Fruit fly (Drosophila melanogaster) whole organism, embryonic: Measurements from ENCODE around the gene CG31636.
A peak's percentile ranks its signal among the peaks of the same experiment; 100 is the strongest.

Experiments
- Ada2b ChIP-seq: fragments of 200-800 bp; sonication (Bioruptor generic); IDR thresholded peaks from 2 replicates; pipeline ENCODE4 v1.3.6; 2022; ENCODE audit warnings: missing biosample characterization, missing genetic modification characterization
- Atf6 ChIP-seq: fragments of 200-800 bp; sonication (Bioruptor generic); IDR thresholded peaks from 2 replicates; pipeline ENCODE4 v1.3.6; 2022; ENCODE audit warnings: missing biosample characterization, missing genetic modification characterization
- Awh ChIP-seq: fragments of 200-800 bp; sonication (Bioruptor generic); IDR thresholded peaks from 2 replicates; pipeline ENCODE4, ENCODE4 v1.3.6; 2022; ENCODE audit warnings: missing biosample characterization, missing genetic modification characterization
- BEAF-32 ChIP-seq: fragments of 200-800 bp; sonication (Bioruptor generic); optimal IDR thresholded peaks from 3 replicates; lab custom pipeline; 2017; ENCODE audit warnings: missing biosample characterization, missing genetic modification characterization, mild to moderate bottlenecking, moderate library complexity, missing genetic modification reagents
- Blimp-1 ChIP-seq: fragments of 200-800 bp; sonication (Bioruptor generic); optimal IDR thresholded peaks from 3 replicates; lab custom pipeline; 2018; ENCODE audit warnings: missing biosample characterization, missing genetic modification characterization, mild to moderate bottlenecking, moderate library complexity, missing genetic modification reagents
- CG10267 ChIP-seq: fragments of 200-800 bp; sonication (Bioruptor generic); optimal IDR thresholded peaks from 2 replicates; lab custom pipeline; 2018; ENCODE audit warnings: missing biosample characterization, mild to moderate bottlenecking, missing genetic modification characterization, moderate library complexity
- CG11723 ChIP-seq: fragments of 200-800 bp; sonication (Bioruptor generic); optimal IDR thresholded peaks from 2 replicates; lab custom pipeline; 2017; ENCODE audit warnings: missing biosample characterization, mild to moderate bottlenecking, missing genetic modification characterization
- CG12104 ChIP-seq: fragments of 200-800 bp; sonication (Bioruptor generic); optimal IDR thresholded peaks from 3 replicates; lab custom pipeline; 2016; ENCODE audit warnings: missing biosample characterization, missing genetic modification characterization
- CG13624 ChIP-seq: fragments of 200-800 bp; sonication (Bioruptor generic); optimal IDR thresholded peaks from 2 replicates; lab custom pipeline; 2016; ENCODE audit warnings: missing biosample characterization, missing genetic modification characterization
- CG13775 ChIP-seq: fragments of 200-800 bp; sonication (Bioruptor generic); optimal IDR thresholded peaks from 3 replicates; lab custom pipeline; 2017; ENCODE audit warnings: missing biosample characterization, mild to moderate bottlenecking, missing genetic modification characterization
- CG14667 ChIP-seq: fragments of 200-800 bp; sonication (Bioruptor generic); IDR thresholded peaks from 2 replicates; pipeline ENCODE4 v1.3.6; 2022; ENCODE audit warnings: missing biosample characterization, missing genetic modification characterization
- CG1603 ChIP-seq: fragments of 200-800 bp; sonication (Bioruptor generic); optimal IDR thresholded peaks from 2 replicates; lab custom pipeline; 2019; ENCODE audit warnings: missing biosample characterization, mild to moderate bottlenecking, missing genetic modification characterization, moderate library complexity
- CG17328 ChIP-seq: fragments of 200-800 bp; sonication (Bioruptor generic); IDR thresholded peaks from 2 replicates; pipeline ENCODE4 v1.3.6; 2022; ENCODE audit warnings: missing biosample characterization, missing genetic modification characterization
- CG2712 ChIP-seq: fragments of 200-800 bp; optimal IDR thresholded peaks from 3 replicates; lab custom pipeline; 2019; ENCODE audit warnings: missing biosample characterization, mild to moderate bottlenecking, missing genetic modification characterization, moderate library complexity
- CG32767 ChIP-seq: fragments of 200-800 bp; sonication (Bioruptor generic); IDR thresholded peaks from 2 replicates; pipeline ENCODE4 v1.3.6; 2022; ENCODE audit warnings: missing biosample characterization, missing genetic modification characterization
- CG43689 ChIP-seq: fragments of 200-800 bp; sonication (Bioruptor generic); IDR thresholded peaks from 2 replicates; pipeline ENCODE4 v1.3.6; 2022; ENCODE audit warnings: missing biosample characterization, missing genetic modification characterization
- CG6813 ChIP-seq: fragments of 200-800 bp; sonication (Bioruptor generic); optimal IDR thresholded peaks from 2 replicates; lab custom pipeline; 2017; ENCODE audit warnings: missing biosample characterization, missing genetic modification characterization, mild to moderate bottlenecking, moderate library complexity, missing genetic modification reagents
- CG7271 ChIP-seq: fragments of 200-800 bp; sonication (Bioruptor generic); optimal IDR thresholded peaks from 2 replicates; lab custom pipeline; 2018; ENCODE audit warnings: missing biosample characterization, mild to moderate bottlenecking, missing genetic modification characterization, moderate library complexity
- CG7556 ChIP-seq: fragments of 200-800 bp; sonication (Bioruptor generic); optimal IDR thresholded peaks from 2 replicates; lab custom pipeline; 2017; ENCODE audit warnings: missing biosample characterization, mild to moderate bottlenecking, missing genetic modification characterization
- CG7963 ChIP-seq: fragments of 200-800 bp; sonication (Bioruptor generic); IDR thresholded peaks from 3 replicates; pipeline ENCODE4 v1.3.6; 2022; ENCODE audit warnings: missing biosample characterization, missing genetic modification characterization; ENCODE audit not compliant: partially characterized antibody
- CG8281 ChIP-seq: fragments of 200-800 bp; sonication (Bioruptor generic); optimal IDR thresholded peaks from 2 replicates; lab custom pipeline; 2018; ENCODE audit warnings: missing biosample characterization, mild to moderate bottlenecking, missing genetic modification characterization, moderate library complexity
- CG8290 ChIP-seq, 3 experiments: fragments of 200-800 bp; sonication (Bioruptor generic); optimal IDR thresholded peaks; 2 replicates each; lab custom pipeline; 2016 to 2019; ENCODE audit warnings: missing biosample characterization in 3 of 3, missing genetic modification characterization in 3 of 3, mild to moderate bottlenecking in 2 of 3, moderate library complexity in 1 of 3
- CTCF ChIP-seq: fragments of 200-800 bp; sonication (Bioruptor generic); optimal IDR thresholded peaks from 2 replicates; lab custom pipeline; 2017; ENCODE audit warnings: missing biosample characterization, mild to moderate bottlenecking, missing genetic modification characterization, moderate library complexity
- Camta ChIP-seq: fragments of 200-800 bp; sonication (Bioruptor generic); optimal IDR thresholded peaks from 2 replicates; lab custom pipeline; 2016; ENCODE audit warnings: missing biosample characterization, missing genetic modification characterization
- Chrac-16 ChIP-seq: fragments of 200-800 bp; sonication (Bioruptor generic); optimal IDR thresholded peaks from 3 replicates; lab custom pipeline; 2016; ENCODE audit warnings: missing biosample characterization, missing genetic modification characterization
- CkIIα-i1 ChIP-seq: fragments of 200-800 bp; sonication (Bioruptor generic); IDR thresholded peaks from 2 replicates; pipeline ENCODE4 v1.3.6; 2022; ENCODE audit warnings: missing biosample characterization, missing genetic modification characterization
- Dip3 ChIP-seq: fragments of 200-800 bp; sonication (Bioruptor generic); optimal IDR thresholded peaks from 3 replicates; lab custom pipeline; 2016; ENCODE audit warnings: missing biosample characterization, missing genetic modification characterization
- Ets65A ChIP-seq: fragments of 200-800 bp; sonication (Bioruptor generic); peaks from one replicate; lab custom pipeline; 2016; ENCODE audit warnings: missing biosample characterization, missing genetic modification characterization
- Fer3 ChIP-seq: fragments of 200-800 bp; sonication (Bioruptor generic); optimal IDR thresholded peaks from 2 replicates; lab custom pipeline; 2018; ENCODE audit warnings: missing biosample characterization, mild to moderate bottlenecking, missing genetic modification characterization, moderate library complexity
- Hmr ChIP-seq: fragments of 200-800 bp; sonication (Bioruptor generic); optimal IDR thresholded peaks from 3 replicates; lab custom pipeline; 2017; ENCODE audit warnings: mild to moderate bottlenecking, missing biosample characterization, missing genetic modification reagents, missing genetic modification characterization
- Hr78 ChIP-seq, 2 experiments: fragments of 200-800 bp in 1 of 2; fragments of >200 bp in 1 of 2; sonication (Bioruptor generic) in 1 of 2; optimal IDR thresholded peaks; 2 replicates each; lab custom pipeline; 2017 to 2019; ENCODE audit warnings: missing biosample characterization in 2 of 2, missing genetic modification characterization in 2 of 2, mild to moderate bottlenecking in 1 of 2, moderate library complexity in 1 of 2
- Kr ChIP-seq: fragments of 200-800 bp; sonication (Bioruptor generic); optimal IDR thresholded peaks from 2 replicates; lab custom pipeline; 2017; ENCODE audit warnings: missing biosample characterization, mild to moderate bottlenecking, missing genetic modification characterization
- NK7.1 ChIP-seq: fragments of 200-800 bp; sonication (Bioruptor generic); optimal IDR thresholded peaks from 3 replicates; lab custom pipeline; 2016; ENCODE audit warnings: missing biosample characterization, missing genetic modification characterization
- Ravus ChIP-seq: fragments of 200-800 bp; sonication (Bioruptor generic); IDR thresholded peaks from 2 replicates; pipeline ENCODE4 v1.3.6; 2022; ENCODE audit warnings: missing biosample characterization, missing genetic modification characterization
- Rx ChIP-seq: fragments of 200-800 bp; sonication (Bioruptor generic); IDR thresholded peaks from 2 replicates; pipeline ENCODE4 v1.3.6; 2022; ENCODE audit warnings: missing biosample characterization, missing genetic modification characterization
- Spps ChIP-seq: fragments of 200-800 bp; sonication (Bioruptor generic); optimal IDR thresholded peaks from 2 replicates; lab custom pipeline; 2018; ENCODE audit warnings: missing biosample characterization, mild to moderate bottlenecking, missing genetic modification characterization
- Xrp1 ChIP-seq: fragments of 200-800 bp; sonication (Bioruptor generic); IDR thresholded peaks from 2 replicates; pipeline ENCODE4 v1.3.6; 2022; ENCODE audit warnings: missing biosample characterization, missing genetic modification characterization
- bab2 ChIP-seq: fragments of 200-800 bp; sonication (Bioruptor generic); optimal IDR thresholded peaks from 2 replicates; lab custom pipeline; 2016; ENCODE audit warnings: missing biosample characterization, missing genetic modification characterization
- cato ChIP-seq: fragments of 200-800 bp; sonication (Bioruptor generic); optimal IDR thresholded peaks from 2 replicates; lab custom pipeline; 2016; ENCODE audit warnings: missing biosample characterization, missing genetic modification characterization, borderline replicate concordance
- corto ChIP-seq: fragments of 200-800 bp; sonication (Bioruptor generic); optimal IDR thresholded peaks from 2 replicates; lab custom pipeline; 2016; ENCODE audit warnings: missing biosample characterization, mild to moderate bottlenecking, missing genetic modification characterization, moderate library complexity
- crc ChIP-seq: fragments of 200-800 bp; sonication (Bioruptor generic); optimal IDR thresholded peaks from 2 replicates; lab custom pipeline; 2016; ENCODE audit warnings: missing biosample characterization, missing genetic modification characterization
- en ChIP-seq: fragments of 200-800 bp; sonication (Bioruptor generic); optimal IDR thresholded peaks from 2 replicates; lab custom pipeline; 2016; ENCODE audit warnings: missing biosample characterization, missing genetic modification characterization
- jigr1 ChIP-seq: fragments of 200-800 bp; sonication (Bioruptor generic); IDR thresholded peaks from 3 replicates; pipeline ENCODE4 v1.3.6; 2022; ENCODE audit warnings: missing biosample characterization, missing genetic modification characterization
- kah ChIP-seq: fragments of 200-800 bp; sonication (Bioruptor generic); optimal IDR thresholded peaks from 2 replicates; lab custom pipeline; 2018; ENCODE audit warnings: missing biosample characterization, mild to moderate bottlenecking, missing genetic modification characterization
- mam ChIP-seq: fragments of 200-800 bp; sonication (Bioruptor generic); optimal IDR thresholded peaks from 3 replicates; lab custom pipeline; 2016; ENCODE audit warnings: missing biosample characterization, missing genetic modification characterization
- nom ChIP-seq: fragments of 200-800 bp; sonication (Bioruptor generic); optimal IDR thresholded peaks from 2 replicates; lab custom pipeline; 2017; ENCODE audit warnings: missing biosample characterization, missing genetic modification characterization, mild to moderate bottlenecking, moderate library complexity, missing genetic modification reagents
- pros ChIP-seq: fragments of 200-800 bp; sonication (Bioruptor generic); optimal IDR thresholded peaks from 3 replicates; lab custom pipeline; 2019; ENCODE audit warnings: missing biosample characterization, mild to moderate bottlenecking, missing genetic modification characterization, moderate library complexity
- sc ChIP-seq, 3 experiments: fragments of >200 bp in 2 of 3; fragments of 200-800 bp in 1 of 3; sonication (Bioruptor generic) in 1 of 3; optimal IDR thresholded peaks; 2 replicates in 2 of 3; 3 replicates in 1 of 3; lab custom pipeline; 2017; ENCODE audit warnings: mild to moderate bottlenecking in 1 of 3, missing biosample characterization in 1 of 3, missing genetic modification characterization in 1 of 3, missing genetic modification reagents in 1 of 3
- stc ChIP-seq: fragments of 200-800 bp; sonication (Bioruptor generic); IDR thresholded peaks from 2 replicates; pipeline ENCODE4 v1.3.6; 2022; ENCODE audit warnings: missing biosample characterization, missing genetic modification characterization
- stwl ChIP-seq: fragments of 200-800 bp; sonication (Bioruptor generic); optimal IDR thresholded peaks from 3 replicates; lab custom pipeline; 2018; ENCODE audit warnings: missing biosample characterization, mild to moderate bottlenecking, missing genetic modification characterization, moderate library complexity
- trem ChIP-seq: fragments of 200-800 bp; optimal IDR thresholded peaks from 3 replicates; lab custom pipeline; 2019; ENCODE audit warnings: missing biosample characterization, mild to moderate bottlenecking, missing genetic modification characterization, moderate library complexity

The CG31636 gene

DNA sequence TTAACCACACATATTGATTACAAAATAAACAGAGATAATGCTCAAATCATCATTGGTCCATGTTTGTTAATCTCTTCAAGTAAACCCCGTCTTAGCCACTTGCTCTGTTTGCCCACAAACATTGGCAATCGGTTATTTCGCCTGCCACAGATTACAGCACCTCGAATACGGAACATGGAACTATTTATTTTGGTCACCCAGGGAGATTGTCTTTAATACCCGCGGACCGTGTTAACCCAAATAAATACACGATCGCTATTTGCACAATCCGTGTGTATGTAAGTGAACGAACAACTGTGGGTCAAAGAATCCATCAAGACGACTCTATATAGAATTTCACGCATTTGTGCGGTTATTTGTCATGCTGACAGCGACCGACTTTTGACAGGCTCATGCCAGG lies 42.8 kb upstream of the CG31636 start (continued):
- TF ChIP-seq CkIIα-i1 (GFP tag; lab: Robert Waterston, UW) = no peak
- no peak for TF ChIP-seq Awh (GFP tag; lab: Robert Waterston, UW)
- TF ChIP-seq CG10267 (tag; lab: Kevin White, UChicago) = peak; percentile 36
- TF ChIP-seq Camta (GFP tag; lab: Kevin White, UChicago) = peak; percentile 30
- TF ChIP-seq en (GFP tag; lab: Kevin White, UChicago) = peak; percentile 30
- TF ChIP-seq kah (GFP tag; lab: Kevin White, UChicago) = no peak
- TF ChIP-seq Rx = no peak
- TF ChIP-seq CG32767 (GFP tag; lab: Robert Waterston, UW) = no peak
- no peak for TF ChIP-seq stc (GFP tag; lab: Robert Waterston, UW)
- TF ChIP-seq BEAF-32 (GFP tag; lab: Kevin White, UChicago) = no peak
- no peak for TF ChIP-seq Blimp-1
- no peak for TF ChIP-seq Chrac-16 (GFP tag; lab: Kevin White, UChicago)
- TF ChIP-seq CG7271 (tag; lab: Kevin White, UChicago) = peak; percentile 80
- no peak for TF ChIP-seq pros (GFP tag; lab: Kevin White, UChicago)
- TF ChIP-seq mam (GFP tag; lab: Kevin White, UChicago) = no peak
- no peak for TF ChIP-seq Ada2b (GFP tag; lab: Robert Waterston, UW)
- peak; percentile 54 for TF ChIP-seq bab2 (GFP tag; lab: Kevin White, UChicago)
- TF ChIP-seq CG13775 (GFP tag; lab: Kevin White, UChicago) = peak; percentile 37
- no peak for TF ChIP-seq CTCF
- TF ChIP-seq Hr78 (GFP tag; optimal IDR thresholded peaks at IDR 0.05; lab: Kevin White, UChicago) = no peak
- peak; percentile 82 for TF ChIP-seq CG6813 (GFP tag; lab: Kevin White, UChicago)
- TF ChIP-seq Xrp1 (GFP tag; lab: Robert Waterston, UW) = peak; percentile 77
- peak; percentile 31 for TF ChIP-seq CG8290 (GFP tag; optimal IDR thresholded peaks at IDR 0.05; lab: Kevin White, UChicago)
- TF ChIP-seq CG8290 (tag; optimal IDR thresholded peaks at IDR 0.05; lab: Kevin White, UChicago) = peak in 1 of 2 experiments; percentile 39
- no peak for TF ChIP-seq Atf6 (GFP tag; lab: Robert Waterston, UW)
- TF ChIP-seq CG8281 (tag; lab: Kevin White, UChicago) = peak; percentile 9
- peak; percentile 11 for TF ChIP-seq cato (GFP tag; lab: Kevin White, UChicago)
- 0 out of 2 replicates have a peak, but pooled peaks have one; percentile 27 for TF ChIP-seq CG17328
- no peak for TF ChIP-seq CG14667 (GFP tag; lab: Robert Waterston, UW)
- TF ChIP-seq crc (GFP tag; lab: Kevin White, UChicago) = no peak
- TF ChIP-seq Ets65A (GFP tag; lab: Kevin White, UChicago) = no peak
- no peak for TF ChIP-seq CG43689 (GFP tag; lab: Robert Waterston, UW)
- no peak for TF ChIP-seq Fer3
- TF ChIP-seq CG13624 (GFP tag; lab: Kevin White, UChicago) = no peak
- peak; percentile 5 for TF ChIP-seq trem
- TF ChIP-seq jigr1 (GFP tag; lab: Robert Waterston, UW) = no peak
- TF ChIP-seq nom (GFP tag; lab: Kevin White, UChicago) = no peak
- peak; percentile 37 for TF ChIP-seq Hmr (GFP tag; lab: Kevin White, UChicago)
- TF ChIP-seq Dip3 = no peak
- TF ChIP-seq CG12104 = no peak
- TF ChIP-seq corto (GFP tag; lab: Kevin White, UChicago) = no peak
- peak; percentile 93 for TF ChIP-seq Kr
- no peak for TF ChIP-seq Ravus
- peak; percentile 31 for TF ChIP-seq NK7.1 (GFP tag; lab: Kevin White, UChicago)
- no peak for TF ChIP-seq CG7963 (GFP tag; lab: Robert Waterston, UW)
- no peak for TF ChIP-seq CG11723 (GFP tag; lab: Kevin White, UChicago)
- peak; percentile 20 for TF ChIP-seq CG7556 (GFP tag; lab: Kevin White, UChicago)
- no peak for TF ChIP-seq sc (optimal IDR thresholded peaks at IDR 0.05; lab: Kevin White, UChicago)
- peak; percentile 67 for TF ChIP-seq sc (GFP tag; optimal IDR thresholded peaks at IDR 0.05; lab: Kevin White, UChicago)
- no peak for TF ChIP-seq Spps (tag; lab: Kevin White, UChicago)
- peak; percentile 36 for TF ChIP-seq CG2712 (tag; lab: Kevin White, UChicago)
- peak; percentile 70 for TF ChIP-seq CG1603 (tag; lab: Kevin White, UChicago)
- TF ChIP-seq stwl (tag; lab: Kevin White, UChicago) = peak; percentile 31
